Worm (Caenorhabditis elegans) whole organism, late embryonic: ENCODE measurements around the gene clec-22.

Experiments
- C38D4.7 ChIP-seq: fragments of 200-800 bp; sonication (Bioruptor generic); optimal IDR thresholded peaks from 2 replicates; lab custom pipeline; 2018; ENCODE audit warnings: mild to moderate bottlenecking, missing genetic modification characterization, moderate library complexity, missing compliant biosample characterization
- F13H6.1 ChIP-seq: sonication (generic microtip); optimal IDR thresholded peaks from 2 replicates; lab custom pipeline; 2016; ENCODE audit warnings: missing genetic modification characterization, missing compliant biosample characterization
- T23F11.4 ChIP-seq: fragments of 200-800 bp; sonication (Bioruptor generic); optimal IDR thresholded peaks from 2 replicates; lab custom pipeline; 2018; ENCODE audit warnings: mild to moderate bottlenecking, missing genetic modification characterization, missing compliant biosample characterization
- Y22D7AL.16 ChIP-seq: sonication (generic microtip); optimal IDR thresholded peaks from 2 replicates; lab custom pipeline; 2016; ENCODE audit warnings: missing genetic modification characterization, missing compliant biosample characterization
- ahr-1 ChIP-seq: sonication (generic microtip); optimal IDR thresholded peaks from 2 replicates; lab custom pipeline; 2016; ENCODE audit warnings: missing genetic modification characterization, missing compliant biosample characterization
- ceh-18 ChIP-seq: sonication (generic microtip); optimal IDR thresholded peaks from 2 replicates; lab custom pipeline; 2016; ENCODE audit warnings: missing genetic modification characterization, missing compliant biosample characterization
- ceh-19 ChIP-seq: fragments of 200-800 bp; sonication (Bioruptor generic); optimal IDR thresholded peaks from 2 replicates; lab custom pipeline; 2018; ENCODE audit warnings: mild to moderate bottlenecking, missing genetic modification characterization, missing compliant biosample characterization
- ceh-2 ChIP-seq: sonication (generic microtip); optimal IDR thresholded peaks from 2 replicates; lab custom pipeline; 2016; ENCODE audit warnings: missing genotype, missing genetic modification characterization, missing compliant biosample characterization
- ceh-22 ChIP-seq: sonication (generic microtip); optimal IDR thresholded peaks from 2 replicates; lab custom pipeline; 2017; ENCODE audit warnings: missing biosample characterization, missing genetic modification characterization
- ceh-30 ChIP-seq: fragments of 150-350 bp; optimal IDR thresholded peaks from 2 replicates; lab custom pipeline; 2014; ENCODE audit warnings: missing biosample characterization, missing genetic modification characterization
- ceh-31 ChIP-seq: sonication (generic microtip); optimal IDR thresholded peaks from 2 replicates; lab custom pipeline; 2016; ENCODE audit warnings: missing genetic modification characterization, missing compliant biosample characterization
- ceh-9 ChIP-seq: sonication (generic microtip); optimal IDR thresholded peaks from 2 replicates; lab custom pipeline; 2016; ENCODE audit warnings: mild to moderate bottlenecking, missing genetic modification characterization, inconsistent platforms, missing compliant biosample characterization
- dmd-4 ChIP-seq: sonication (generic microtip); optimal IDR thresholded peaks from 2 replicates; lab custom pipeline; 2016; ENCODE audit warnings: borderline replicate concordance, missing genetic modification characterization, missing compliant biosample characterization
- ets-4 ChIP-seq: sonication (generic microtip); optimal IDR thresholded peaks from 2 replicates; lab custom pipeline; 2016; ENCODE audit warnings: missing genetic modification characterization, missing compliant biosample characterization
- eyg-1 ChIP-seq: sonication (generic microtip); optimal IDR thresholded peaks from 2 replicates; lab custom pipeline; 2016; ENCODE audit warnings: missing genotype, missing genetic modification characterization, missing compliant biosample characterization
- fax-1 ChIP-seq: sonication (generic microtip); optimal IDR thresholded peaks from 2 replicates; lab custom pipeline; 2016; ENCODE audit warnings: missing genotype, missing genetic modification characterization, missing compliant biosample characterization
- fkh-6 ChIP-seq: sonication (generic microtip); optimal IDR thresholded peaks from 2 replicates; lab custom pipeline; 2016; ENCODE audit warnings: missing genetic modification characterization, missing compliant biosample characterization
- hlh-15 ChIP-seq: sonication (generic microtip); optimal IDR thresholded peaks from 2 replicates; lab custom pipeline; 2016; ENCODE audit warnings: missing genetic modification characterization, missing compliant biosample characterization
- hlh-30 ChIP-seq: sonication (generic microtip); optimal IDR thresholded peaks from 2 replicates; lab custom pipeline; 2017; ENCODE audit warnings: antibody characterized with exemption, missing genetic modification characterization, missing compliant biosample characterization; ENCODE audit not compliant: insufficient read depth
- hlh-6 ChIP-seq: sonication (generic microtip); optimal IDR thresholded peaks from 2 replicates; lab custom pipeline; 2016; ENCODE audit warnings: missing genotype, missing genetic modification characterization, missing compliant biosample characterization
- lim-6 ChIP-seq: sonication (generic microtip); optimal IDR thresholded peaks from 2 replicates; lab custom pipeline; 2016; ENCODE audit warnings: missing genetic modification characterization, missing compliant biosample characterization
- madf-2 ChIP-seq: sonication (generic microtip); optimal IDR thresholded peaks from 2 replicates; lab custom pipeline; 2017; ENCODE audit warnings: missing genetic modification characterization, missing compliant biosample characterization
- mec-3 ChIP-seq: sonication (generic microtip); optimal IDR thresholded peaks from 2 replicates; lab custom pipeline; 2016; ENCODE audit warnings: borderline replicate concordance, missing genetic modification characterization, missing compliant biosample characterization
- nfya-1 ChIP-seq: sonication (generic microtip); optimal IDR thresholded peaks from 2 replicates; lab custom pipeline; 2017; ENCODE audit warnings: missing genetic modification characterization, mild to moderate bottlenecking, missing compliant biosample characterization, antibody characterized with exemption, moderate library complexity
- odd-2 ChIP-seq: sonication (generic microtip); optimal IDR thresholded peaks from 2 replicates; lab custom pipeline; 2017; ENCODE audit warnings: antibody characterized with exemption, mild to moderate bottlenecking, missing genetic modification characterization, missing compliant biosample characterization
- pat-9 ChIP-seq: fragments of 200-800 bp; sonication (Bioruptor generic); optimal IDR thresholded peaks from 2 replicates; lab custom pipeline; 2018; ENCODE audit warnings: mild to moderate bottlenecking, missing genetic modification characterization, moderate library complexity, missing compliant biosample characterization
- pha-2 ChIP-seq: sonication (generic microtip); optimal IDR thresholded peaks from 2 replicates; lab custom pipeline; 2017; ENCODE audit warnings: mild to moderate bottlenecking, missing genetic modification characterization, missing compliant biosample characterization
- pha-4 ChIP-seq: fragments of 150-350 bp; optimal IDR thresholded peaks from 2 replicates; lab custom pipeline; 2018; ENCODE audit warnings: missing biosample characterization, missing genetic modification reagents, missing genetic modification characterization
- pqm-1 ChIP-seq: sonication (generic microtip); optimal IDR thresholded peaks from 2 replicates; lab custom pipeline; 2016; ENCODE audit warnings: missing genetic modification characterization, missing compliant biosample characterization
- pros-1 ChIP-seq: fragments of 150-350 bp; optimal IDR thresholded peaks from 2 replicates; lab custom pipeline; 2014; ENCODE audit warnings: missing biosample characterization, missing genetic modification reagents, missing genetic modification characterization
- rnt-1 ChIP-seq: sonication (generic microtip); optimal IDR thresholded peaks from 2 replicates; lab custom pipeline; 2016; ENCODE audit warnings: missing genetic modification characterization, missing compliant biosample characterization
- sox-2 ChIP-seq: fragments of 200-800 bp; sonication (Bioruptor generic); IDR thresholded peaks from 2 replicates; pipeline ENCODE4 v1.3.6; 2022; ENCODE audit warnings: missing genetic modification reagents, missing genetic modification characterization, missing compliant biosample characterization
- unc-42 ChIP-seq: sonication (generic microtip); optimal IDR thresholded peaks from 2 replicates; lab custom pipeline; 2016; ENCODE audit warnings: missing genotype, missing genetic modification characterization, missing compliant biosample characterization
- ztf-16 ChIP-seq: sonication (generic microtip); optimal IDR thresholded peaks from 2 replicates; lab custom pipeline; 2017; ENCODE audit warnings: missing genetic modification characterization, missing compliant biosample characterization

clec-22 gene

DNA sequence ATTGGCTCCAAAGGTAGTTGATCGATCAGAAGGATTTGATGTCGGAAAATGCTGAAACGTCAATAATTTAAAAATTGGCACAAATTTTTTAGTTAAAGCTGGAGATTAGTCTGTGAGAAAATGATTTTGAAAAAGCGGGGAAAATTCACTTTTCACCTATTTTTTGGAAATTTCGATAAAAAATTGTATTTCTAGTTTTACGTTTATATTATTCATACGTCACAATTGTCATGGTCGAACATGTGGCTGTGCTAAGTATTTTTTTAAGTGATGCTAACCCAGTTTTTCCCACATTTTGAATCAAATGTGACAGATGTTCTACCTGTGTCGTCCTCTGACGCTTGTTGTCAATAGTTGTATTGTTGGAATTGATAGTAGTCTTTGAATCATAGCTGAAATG lies 21.3 kb downstream of the clec-22 start:
- TF ChIP-seq sox-2 (no peak), odd-2 (tag; lab: Kevin White, UChicago) (no peak), pros-1 (no peak), eyg-1 (no peak), ceh-9 (tag; lab: Kevin White, UChicago) (no peak), hlh-15 (tag; lab: Kevin White, UChicago) (no peak), ets-4 (tag; lab: Kevin White, UChicago) (no peak), lim-6 (tag; lab: Kevin White, UChicago) (no peak), unc-42 (tag; lab: Kevin White, UChicago) (no peak)

- TF ChIP-seq pat-9 (tag; lab: Kevin White, UChicago) (no peak), pqm-1 (tag; lab: Kevin White, UChicago) (no peak), T23F11.4 (GFP tag; lab: Kevin White, UChicago) (no peak), Y22D7AL.16 (tag; lab: Kevin White, UChicago) (no peak), rnt-1 (tag; lab: Kevin White, UChicago) (no peak), hlh-30 (tag; lab: Kevin White, UChicago) (no peak), unc-42 (tag; lab: Kevin White, UChicago) (no peak), nfya-1 (tag; lab: Kevin White, UChicago) (no peak), ceh-31 (no peak), ceh-19 (GFP tag; lab: Kevin White, UChicago) (no peak), dmd-4 (tag; lab: Kevin White, UChicago) (no peak), ets-4 (tag; lab: Kevin White, UChicago) (no peak), pha-2 (tag; lab: Kevin White, UChicago) (no peak), fkh-6 (tag; lab: Kevin White, UChicago) (no peak), ceh-2 (tag; lab: Kevin White, UChicago) (no peak)
These were observed 21.8 kb downstream of the clec-22 start, which contains the start of gene F09C6.3 for ce11 chrV:16880054-16880453. Gene F09C6.3 (minus strand): TSS chrV:16880154.

ce11 chrV:16880679-16881078 lies 22.4 kb downstream of the clec-22 start, which contains the start of gene F09C6.14:
Gene F09C6.14 (plus strand): TSS chrV:16880979.
- TF ChIP-seq C38D4.7 (GFP tag; lab: Kevin White, UChicago) = no peak
- TF ChIP-seq ceh-30 = no peak
- TF ChIP-seq hlh-15 (tag; lab: Kevin White, UChicago) = no peak
- no peak for TF ChIP-seq ceh-31
- no peak for TF ChIP-seq ceh-9 (tag; lab: Kevin White, UChicago)
- no peak for TF ChIP-seq ceh-18 (tag; lab: Kevin White, UChicago)
- no peak for TF ChIP-seq lim-6 (tag; lab: Kevin White, UChicago)
- TF ChIP-seq pqm-1 (tag; lab: Kevin White, UChicago) = no peak
- TF ChIP-seq pha-4 (tag; lab: Kevin White, UChicago) = no peak
- TF ChIP-seq ceh-22 (tag; lab: Kevin White, UChicago) = no peak
- TF ChIP-seq fax-1 = no peak
- no peak for TF ChIP-seq F13H6.1 (tag; lab: Kevin White, UChicago)
- no peak for TF ChIP-seq T23F11.4 (GFP tag; lab: Kevin White, UChicago)
- no peak for TF ChIP-seq ahr-1 (tag; lab: Kevin White, UChicago)
- no peak for TF ChIP-seq unc-42 (tag; lab: Kevin White, UChicago)
- no peak for TF ChIP-seq mec-3 (tag; lab: Kevin White, UChicago)
- TF ChIP-seq nfya-1 (tag; lab: Kevin White, UChicago) = no peak
- TF ChIP-seq hlh-6 (tag; lab: Kevin White, UChicago) = no peak
- no peak for TF ChIP-seq ztf-16 (tag; lab: Kevin White, UChicago)

- TF ChIP-seq madf-2 (tag; lab: Kevin White, UChicago) = no peak
These were observed 24.2 kb downstream of the clec-22 start, which contains the start of the genes F09C6.11 and F09C6.12 for ce11 chrV:16882260-16882918. Gene F09C6.11 (minus strand): TSS chrV:16882310. Gene F09C6.12 (plus strand): TSS chrV:16882868.
